Fruit fly (Drosophila melanogaster) whole organism, pupa: Measurements from ENCODE around the gene Mur89F.

Source experiments
- CG34367 ChIP-seq: fragments of 200-800 bp; sonication (Bioruptor generic); optimal IDR thresholded peaks from 2 replicates; lab custom pipeline; 2018; ENCODE audit warnings: missing biosample characterization, mild to moderate bottlenecking, missing genetic modification characterization
- CG9948 ChIP-seq: fragments of 200-800 bp; sonication (Bioruptor generic); optimal IDR thresholded peaks from 2 replicates; lab custom pipeline; 2018; ENCODE audit warnings: missing biosample characterization, mild to moderate bottlenecking, missing genetic modification characterization, moderate library complexity
- EcR ChIP-seq: fragments of 200-800 bp; sonication (Bioruptor generic); optimal IDR thresholded peaks from 3 replicates; lab custom pipeline; 2019; ENCODE audit warnings: missing biosample characterization, missing genetic modification characterization, mild to moderate bottlenecking, moderate library complexity, missing genetic modification reagents
- Ets98B ChIP-seq: fragments of 200-800 bp; sonication (Bioruptor generic); IDR thresholded peaks from 2 replicates; pipeline ENCODE4 v1.3.6; 2022; ENCODE audit warnings: missing biosample characterization, missing genetic modification characterization
- Snoo ChIP-seq: fragments of 200-800 bp; sonication (Bioruptor generic); optimal IDR thresholded peaks from 3 replicates; lab custom pipeline; 2017; ENCODE audit warnings: missing biosample characterization, mild to moderate bottlenecking, missing genetic modification characterization, inconsistent platforms
- gl ChIP-seq: fragments of 200-800 bp; sonication (Bioruptor generic); optimal IDR thresholded peaks from 2 replicates; lab custom pipeline; 2018; ENCODE audit warnings: missing biosample characterization, mild to moderate bottlenecking, missing genetic modification characterization

- TF ChIP-seq EcR (no peak), CG9948 (tag; lab: Kevin White, UChicago) (no peak), gl (no peak), CG34367 (tag; lab: Kevin White, UChicago) (no peak), Snoo (tag; lab: Kevin White, UChicago) (no peak), Ets98B (GFP tag; lab: Robert Waterston, UW) (no peak)
These were observed 74.0 kb downstream of the Mur89F start, which contains the start of gene CG31265 for dm6 chr3R:17127912-17128311.
